Fruit fly (Drosophila melanogaster) whole organism, embryonic: ENCODE data around the gene Mlc2.

ENCODE experiments used
- Adf1 ChIP-seq: fragments of 200-800 bp; sonication (Bioruptor generic); IDR thresholded peaks from 2 replicates; pipeline ENCODE4 v1.3.6; 2022; ENCODE audit warnings: missing biosample characterization, missing genetic modification characterization
- B-H1 ChIP-seq: fragments of 200-800 bp; sonication (Bioruptor generic); IDR thresholded peaks from 3 replicates; pipeline ENCODE4 v1.3.6; 2022; ENCODE audit warnings: missing biosample characterization, missing genetic modification characterization
- BEAF-32 ChIP-seq: fragments of 200-800 bp; sonication (Bioruptor generic); optimal IDR thresholded peaks from 3 replicates; lab custom pipeline; 2017; ENCODE audit warnings: missing biosample characterization, missing genetic modification characterization, mild to moderate bottlenecking, moderate library complexity, missing genetic modification reagents
- Bdp1 ChIP-seq: fragments of 200-800 bp; sonication (Bioruptor generic); optimal IDR thresholded peaks from 3 replicates; lab custom pipeline; 2016; ENCODE audit warnings: missing biosample characterization, missing genetic modification characterization
- Bgb ChIP-seq: fragments of 200-800 bp; sonication (Bioruptor generic); IDR thresholded peaks from 2 replicates; pipeline ENCODE4 v1.3.6; 2022; ENCODE audit warnings: missing biosample characterization, missing genetic modification characterization; ENCODE audit not compliant: partially characterized antibody
- BtbVII ChIP-seq: fragments of 200-800 bp; sonication (Bioruptor generic); optimal IDR thresholded peaks from 3 replicates; lab custom pipeline; 2017; ENCODE audit warnings: missing biosample characterization, mild to moderate bottlenecking, missing genetic modification characterization
- C15 ChIP-seq: fragments of 200-800 bp; sonication (Bioruptor generic); IDR thresholded peaks from 3 replicates; pipeline ENCODE4 v1.3.6; 2022; ENCODE audit warnings: missing biosample characterization, missing genetic modification characterization
- CG11093 ChIP-seq: fragments of 200-800 bp; sonication (Bioruptor generic); IDR thresholded peaks from 3 replicates; pipeline ENCODE4 v1.3.6; 2022; ENCODE audit warnings: missing biosample characterization, missing genetic modification characterization
- CG14965 ChIP-seq: fragments of 200-800 bp; sonication (Bioruptor generic); optimal IDR thresholded peaks from 2 replicates; lab custom pipeline; 2016; ENCODE audit warnings: missing biosample characterization, missing genetic modification characterization, borderline replicate concordance
- CG1529 ChIP-seq: fragments of 200-800 bp; sonication (Bioruptor generic); optimal IDR thresholded peaks from 3 replicates; lab custom pipeline; 2018; ENCODE audit warnings: missing biosample characterization, missing genetic modification characterization
- CG15601 ChIP-seq: fragments of 200-800 bp; sonication (Bioruptor generic); optimal IDR thresholded peaks from 3 replicates; lab custom pipeline; 2019; ENCODE audit warnings: missing biosample characterization, mild to moderate bottlenecking, missing genetic modification characterization, moderate library complexity
- CG16813 ChIP-seq: fragments of 200-800 bp; sonication (Bioruptor generic); IDR thresholded peaks from 3 replicates; pipeline ENCODE4 v1.3.6; 2022; ENCODE audit warnings: missing biosample characterization, missing genetic modification characterization; ENCODE audit not compliant: partially characterized antibody
- CG17361 ChIP-seq: fragments of 200-800 bp; sonication (Bioruptor generic); IDR thresholded peaks from 3 replicates; pipeline ENCODE4 v1.3.6; 2022; ENCODE audit warnings: missing biosample characterization, missing genetic modification characterization
- CG18011 ChIP-seq: fragments of 200-800 bp; sonication (Bioruptor generic); optimal IDR thresholded peaks from 2 replicates; lab custom pipeline; 2017; ENCODE audit warnings: missing biosample characterization, missing genetic modification characterization, mild to moderate bottlenecking, moderate library complexity, missing genotype
- CG2129 ChIP-seq: fragments of 200-800 bp; sonication (Bioruptor generic); IDR thresholded peaks from 2 replicates; pipeline ENCODE4 v1.3.6; 2022; ENCODE audit warnings: missing biosample characterization, missing genetic modification characterization; ENCODE audit not compliant: partially characterized antibody
- CG33213 ChIP-seq: fragments of 200-800 bp; sonication (Bioruptor generic); optimal IDR thresholded peaks from 3 replicates; lab custom pipeline; 2016; ENCODE audit warnings: missing biosample characterization, missing genetic modification characterization
- CG42726 ChIP-seq: fragments of 200-800 bp; sonication (Bioruptor generic); IDR thresholded peaks from 2 replicates; pipeline ENCODE4 v1.3.6; 2022; ENCODE audit warnings: missing biosample characterization, missing genetic modification characterization; ENCODE audit not compliant: partially characterized antibody
- CG4730 ChIP-seq: fragments of 200-800 bp; sonication (Bioruptor generic); IDR thresholded peaks from 2 replicates; pipeline ENCODE4 v1.3.6; 2022; ENCODE audit warnings: missing biosample characterization, missing genetic modification characterization
- CG6791 ChIP-seq: fragments of 200-800 bp; sonication (Bioruptor generic); IDR thresholded peaks from 3 replicates; pipeline ENCODE4 v1.3.6; 2022; ENCODE audit warnings: missing biosample characterization, missing genetic modification characterization; ENCODE audit not compliant: partially characterized antibody
- CG7271 ChIP-seq: fragments of 200-800 bp; sonication (Bioruptor generic); optimal IDR thresholded peaks from 2 replicates; lab custom pipeline; 2018; ENCODE audit warnings: missing biosample characterization, mild to moderate bottlenecking, missing genetic modification characterization, moderate library complexity
- CG7928 ChIP-seq: fragments of 200-800 bp; sonication (Bioruptor generic); optimal IDR thresholded peaks from 2 replicates; lab custom pipeline; 2017; ENCODE audit warnings: missing biosample characterization, mild to moderate bottlenecking, missing genetic modification characterization
- CG7963 ChIP-seq: fragments of 200-800 bp; sonication (Bioruptor generic); IDR thresholded peaks from 3 replicates; pipeline ENCODE4 v1.3.6; 2022; ENCODE audit warnings: missing biosample characterization, missing genetic modification characterization; ENCODE audit not compliant: partially characterized antibody
- CTCF ChIP-seq: fragments of 200-800 bp; sonication (Bioruptor generic); optimal IDR thresholded peaks from 2 replicates; lab custom pipeline; 2017; ENCODE audit warnings: missing biosample characterization, mild to moderate bottlenecking, missing genetic modification characterization, moderate library complexity
- CkIIα-i1 ChIP-seq: fragments of 200-800 bp; sonication (Bioruptor generic); IDR thresholded peaks from 2 replicates; pipeline ENCODE4 v1.3.6; 2022; ENCODE audit warnings: missing biosample characterization, missing genetic modification characterization
- Ets65A ChIP-seq: fragments of 200-800 bp; sonication (Bioruptor generic); peaks from one replicate; lab custom pipeline; 2016; ENCODE audit warnings: missing biosample characterization, missing genetic modification characterization
- HmgZ ChIP-seq: fragments of 200-800 bp; sonication (Bioruptor generic); optimal IDR thresholded peaks from 2 replicates; lab custom pipeline; 2018; ENCODE audit warnings: missing biosample characterization, mild to moderate bottlenecking, missing genetic modification characterization
- ab ChIP-seq: fragments of 200-800 bp; sonication (Bioruptor generic); optimal IDR thresholded peaks from 2 replicates; lab custom pipeline; 2016; ENCODE audit warnings: missing biosample characterization, missing genetic modification characterization
- amos ChIP-seq: fragments of 200-800 bp; sonication (Bioruptor generic); IDR thresholded peaks from 2 replicates; pipeline ENCODE4 v1.3.6; 2022; ENCODE audit warnings: missing biosample characterization, missing genetic modification characterization; ENCODE audit not compliant: partially characterized antibody
- aop ChIP-seq: fragments of 200-800 bp; sonication (Bioruptor generic); IDR thresholded peaks from 2 replicates; pipeline ENCODE4 v1.3.6; 2022; ENCODE audit warnings: missing biosample characterization, missing genetic modification characterization
- btn ChIP-seq: fragments of 200-800 bp; sonication (Bioruptor generic); optimal IDR thresholded peaks from 2 replicates; lab custom pipeline; 2016; ENCODE audit warnings: missing biosample characterization, missing genetic modification characterization
- chinmo ChIP-seq: fragments of 200-800 bp; sonication (Bioruptor generic); IDR thresholded peaks from 4 replicates; pipeline ENCODE4 v1.3.6; 2022; ENCODE audit warnings: missing biosample characterization, missing genetic modification characterization; ENCODE audit not compliant: partially characterized antibody
- disco-r ChIP-seq: fragments of 200-800 bp; sonication (Bioruptor generic); optimal IDR thresholded peaks from 2 replicates; lab custom pipeline; 2016; ENCODE audit warnings: missing biosample characterization, missing genetic modification characterization
- hth ChIP-seq: fragments of >200 bp; optimal IDR thresholded peaks from 2 replicates; lab custom pipeline; 2017; ENCODE audit warnings: inconsistent platforms
- knrl ChIP-seq: fragments of 200-800 bp; sonication (Bioruptor generic); IDR thresholded peaks from 3 replicates; pipeline ENCODE4 v1.3.6; 2022; ENCODE audit warnings: missing biosample characterization, missing genetic modification characterization; ENCODE audit not compliant: partially characterized antibody
- lov ChIP-seq, 2 experiments: fragments of 200-800 bp in 1 of 2; fragments of >200 bp in 1 of 2; sonication (Bioruptor generic) in 1 of 2; IDR thresholded peaks in 1 of 2; optimal IDR thresholded peaks in 1 of 2; 2 replicates in 1 of 2; 3 replicates in 1 of 2; pipeline versions ENCODE4 v1.3.6 to Lab custom; 2017 to 2022; ENCODE audit warnings: missing biosample characterization in 1 of 2, missing genetic modification characterization in 1 of 2
- pb ChIP-seq: fragments of 200-800 bp; sonication (Bioruptor generic); optimal IDR thresholded peaks from 3 replicates; lab custom pipeline; 2016; ENCODE audit warnings: missing biosample characterization, missing genetic modification characterization
- pita ChIP-seq: fragments of 200-800 bp; sonication (Bioruptor generic); optimal IDR thresholded peaks from 2 replicates; lab custom pipeline; 2017; ENCODE audit warnings: missing biosample characterization, mild to moderate bottlenecking, missing genetic modification characterization
- ranshi ChIP-seq: fragments of 200-800 bp; sonication (Bioruptor generic); IDR thresholded peaks from 2 replicates; pipeline ENCODE4 v1.3.6; 2022; ENCODE audit warnings: missing biosample characterization, missing genetic modification characterization
- sens ChIP-seq: fragments of 200-800 bp; sonication (Bioruptor generic); peaks from one replicate; lab custom pipeline; 2016; ENCODE audit warnings: missing biosample characterization, missing genetic modification characterization
- tin ChIP-seq: fragments of 200-800 bp; sonication (Bioruptor generic); optimal IDR thresholded peaks from 3 replicates; lab custom pipeline; 2016; ENCODE audit warnings: missing biosample characterization, missing genetic modification characterization
- vvl ChIP-seq: fragments of 200-800 bp; sonication (Bioruptor generic); IDR thresholded peaks from 2 replicates; pipeline ENCODE4 v1.3.6; 2022; ENCODE audit warnings: missing biosample characterization, missing genetic modification characterization

Mlc2 gene

DNA sequence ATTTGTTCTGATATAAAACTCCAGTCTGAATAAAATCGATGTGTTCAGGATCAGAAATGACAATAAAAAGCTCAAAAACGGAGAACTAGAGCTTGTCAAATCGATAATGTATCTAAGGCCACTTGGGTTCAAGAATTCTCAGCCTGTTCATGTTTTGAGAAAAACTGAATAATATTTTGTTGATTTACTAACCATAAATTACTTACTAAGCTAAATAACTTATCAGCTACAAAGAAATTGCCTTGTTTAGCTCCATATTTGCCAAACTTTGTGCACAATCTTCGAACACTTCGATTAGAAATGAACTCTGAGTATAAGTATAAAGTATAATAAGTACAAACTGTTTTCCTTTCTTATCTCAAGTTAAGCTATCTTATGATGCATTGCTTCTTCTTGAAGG, 42.1 kb downstream of the Mlc2 start, which contains the start of gene CG31029 (continued):
- no peak for TF ChIP-seq CG18011 (GFP tag; lab: Kevin White, UChicago)
- TF ChIP-seq tin (GFP tag; lab: Kevin White, UChicago): no peak

DNA sequence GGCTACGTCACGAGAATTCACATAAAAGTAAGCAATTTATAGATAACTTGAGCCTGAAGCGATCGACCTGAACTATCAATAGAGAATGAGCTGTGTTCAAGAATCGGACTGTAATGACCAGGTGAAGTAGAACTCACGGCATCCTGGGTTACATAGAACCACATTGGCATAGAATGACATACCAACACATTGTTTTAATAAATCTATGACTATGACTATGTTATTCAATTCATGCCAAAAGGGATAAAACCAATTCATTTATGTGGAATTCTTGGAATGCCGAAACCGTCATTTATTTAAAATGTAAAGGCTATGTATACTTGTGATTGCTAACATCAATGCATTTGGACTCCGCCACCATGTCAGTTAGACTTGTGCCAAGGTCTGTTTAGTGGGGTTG, 45.3 kb downstream of the Mlc2 start, which contains the start of gene Ppi1:
Gene Ppi1 (minus strand): TSS at position 101 of the 400 bp plus-strand sequence.
- no peak for TF ChIP-seq ab (GFP tag; lab: Kevin White, UChicago)
- TF ChIP-seq HmgZ: no peak
- no peak for TF ChIP-seq B-H1 (GFP tag; lab: Robert Waterston, UW)
- no peak for TF ChIP-seq ranshi (GFP tag; lab: Robert Waterston, UW)
- TF ChIP-seq btn: no peak
- TF ChIP-seq CG7928: no peak
- no peak for TF ChIP-seq BtbVII (GFP tag; lab: Kevin White, UChicago)
- TF ChIP-seq Adf1: no peak
- TF ChIP-seq vvl (GFP tag; lab: Robert Waterston, UW): no peak
- no peak for TF ChIP-seq CG1529 (GFP tag; lab: Kevin White, UChicago)

DNA sequence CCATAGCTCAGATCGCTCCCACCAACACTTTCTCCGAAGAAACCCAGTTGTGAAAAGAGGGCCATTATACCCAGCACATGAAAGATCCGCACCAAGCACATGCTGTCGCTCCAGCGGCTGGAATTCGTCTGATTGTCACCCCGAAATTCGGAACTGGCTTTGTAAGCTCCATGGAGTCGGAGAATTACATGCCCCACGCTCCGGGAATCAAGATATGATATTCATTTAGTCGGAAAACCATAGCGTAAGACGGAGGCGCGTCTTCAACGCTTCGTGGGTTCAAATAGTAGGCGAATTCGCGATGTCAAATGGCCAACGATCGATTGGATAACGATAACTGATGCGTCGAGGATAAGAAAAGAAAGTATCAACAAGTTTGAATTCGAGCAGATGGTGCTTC, 49.7 kb downstream of the Mlc2 start, which contains the start of gene CG45073:
Gene CG45073 (minus strand): TSS at position 101 of the 400 bp plus-strand sequence.
- no peak for TF ChIP-seq lov (optimal IDR thresholded peaks at IDR 0.05; lab: Kevin White, UChicago)
- TF ChIP-seq lov (GFP tag; IDR thresholded peaks at IDR 0.05; lab: Robert Waterston, UW): 0 out of 3 replicates have a peak, but pooled peaks have one; percentile 38
- no peak for TF ChIP-seq CG11093 (GFP tag; lab: Robert Waterston, UW)

DNA sequence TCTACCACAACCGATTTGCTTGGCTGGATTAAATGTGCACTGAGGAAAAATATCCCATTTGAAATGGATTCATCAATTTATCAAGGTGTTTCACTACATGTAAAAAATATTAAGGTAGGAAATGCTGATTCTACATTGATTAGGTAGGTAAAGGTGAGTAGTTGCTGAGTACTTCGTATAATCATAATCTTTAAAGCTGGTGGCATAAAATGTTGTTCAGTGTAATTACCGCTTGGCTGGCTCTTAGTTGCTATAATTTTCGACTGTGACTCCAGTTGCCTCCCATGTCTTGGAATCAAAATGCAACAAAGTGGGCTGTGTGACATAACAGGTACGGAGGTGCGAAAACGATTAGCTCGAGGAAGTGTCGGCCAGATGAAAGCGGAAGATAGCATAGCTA, 51.2 kb downstream of the Mlc2 start, which contains the start of gene CG45072:
Gene CG45072 (minus strand): TSS at position 101 of the 400 bp plus-strand sequence.
- TF ChIP-seq aop (no peak), Ets65A (GFP tag; lab: Kevin White, UChicago) (peak; percentile 42), hth (no peak), BEAF-32 (no peak), C15 (no peak), CG2129 (GFP tag; lab: Robert Waterston, UW) (no peak), CG14965 (GFP tag; lab: Kevin White, UChicago) (no peak), Bdp1 (GFP tag; lab: Kevin White, UChicago) (no peak), CG15601 (tag; lab: Kevin White, UChicago) (no peak)

DNA sequence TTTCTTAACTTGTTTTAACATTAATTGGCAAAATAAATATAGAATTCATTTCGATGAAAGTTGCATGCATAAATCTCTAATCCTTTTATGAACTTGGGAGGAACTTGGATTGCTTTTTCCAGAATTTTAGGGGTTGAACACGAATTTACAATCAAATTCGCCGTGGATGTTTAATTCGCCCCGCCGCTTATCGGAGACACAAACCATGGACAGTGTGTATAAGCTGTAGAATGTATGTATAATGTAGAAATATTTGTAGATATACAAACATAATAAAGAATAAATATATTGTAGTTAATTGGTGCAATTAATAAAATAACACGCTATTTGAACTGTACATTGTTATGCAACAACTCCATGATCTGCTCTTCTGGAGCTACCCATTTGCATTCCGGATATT, 52.6 kb downstream of the Mlc2 start:
- TF ChIP-seq chinmo (GFP tag; lab: Robert Waterston, UW) (0 out of 4 replicates have a peak, but pooled peaks have one; percentile 46), CTCF (peak; percentile 50), CkIIα-i1 (no peak), CG6791 (peak; percentile 60; the same call in 2 of the 3 replicates), CG16813 (GFP tag; lab: Robert Waterston, UW) (peak; percentile 58), CG7963 (0 out of 3 replicates have a peak, but pooled peaks have one; percentile 27), CG33213 (no peak), sens (GFP tag; lab: Kevin White, UChicago) (peak; percentile 42), pb (no peak), CG4730 (GFP tag; lab: Robert Waterston, UW) (no peak), knrl (GFP tag; lab: Robert Waterston, UW) (peak; percentile 46; the same call in 2 of the 3 replicates), CG7271 (tag; lab: Kevin White, UChicago) (no peak), vvl (GFP tag; lab: Robert Waterston, UW) (no peak), amos (GFP tag; lab: Robert Waterston, UW) (peak; percentile 70), pita (peak; percentile 11), Bgb (peak; percentile 70), CG42726 (GFP tag; lab: Robert Waterston, UW) (peak; percentile 65; the same call in 1 of the 2 replicates), CG17361 (no peak), disco-r (GFP tag; lab: Kevin White, UChicago) (no peak)
